Fruit fly (Drosophila melanogaster): ENCODE measurements around the gene ATPsynB.

dm6 chr3L:9697527-9697883, 32.3 kb upstream of the ATPsynB start:
- TF ChIP-seq h (GFP tag; optimal IDR thresholded peaks at IDR 0.05) (no peak), fru (GFP tag; optimal IDR thresholded peaks at IDR 0.05) (no peak), br (GFP tag; optimal IDR thresholded peaks at IDR 0.05) (no peak), CG32264 (GFP tag; optimal IDR thresholded peaks at IDR 0.05) (no peak), Dfd (GFP tag; optimal IDR thresholded peaks at IDR 0.05) (no peak), usp (GFP tag; optimal IDR thresholded peaks at IDR 0.05) (no peak), Sp1 (GFP tag; optimal IDR thresholded peaks at IDR 0.05) (no peak), jim (GFP tag; optimal IDR thresholded peaks at IDR 0.05) (no peak), brk (GFP tag; optimal IDR thresholded peaks at IDR 0.05) (no peak)

Measured in whole organism, wandering third instar larva.